Fruit fly (Drosophila melanogaster) whole organism, embryonic: ENCODE data around the gene Ero1L.

Experiments used
- CG10565 ChIP-seq: fragments of 200-800 bp; sonication (Bioruptor generic); optimal IDR thresholded peaks from 3 replicates; lab custom pipeline; 2016; ENCODE audit warnings: missing biosample characterization, mild to moderate bottlenecking, missing genetic modification characterization
- CG12744 ChIP-seq: fragments of 200-800 bp; sonication (Bioruptor generic); optimal IDR thresholded peaks from 2 replicates; lab custom pipeline; 2016; ENCODE audit warnings: missing biosample characterization, missing genetic modification characterization
- CG13775 ChIP-seq: fragments of 200-800 bp; sonication (Bioruptor generic); optimal IDR thresholded peaks from 3 replicates; lab custom pipeline; 2017; ENCODE audit warnings: missing biosample characterization, mild to moderate bottlenecking, missing genetic modification characterization
- CG13894 ChIP-seq: fragments of 200-800 bp; sonication (Bioruptor generic); optimal IDR thresholded peaks from 3 replicates; lab custom pipeline; 2018; ENCODE audit warnings: missing biosample characterization, mild to moderate bottlenecking, missing genetic modification characterization, moderate library complexity
- CG15011 ChIP-seq: fragments of 200-800 bp; sonication (Bioruptor generic); optimal IDR thresholded peaks from 3 replicates; lab custom pipeline; 2018; ENCODE audit warnings: missing biosample characterization, mild to moderate bottlenecking, missing genetic modification characterization
- CG15073 ChIP-seq: fragments of 200-800 bp; sonication (Bioruptor generic); optimal IDR thresholded peaks from 2 replicates; lab custom pipeline; 2016; ENCODE audit warnings: missing biosample characterization, missing genetic modification characterization
- CG16863 ChIP-seq: fragments of 200-800 bp; sonication (Bioruptor generic); optimal IDR thresholded peaks from 3 replicates; lab custom pipeline; 2016; ENCODE audit warnings: missing biosample characterization, missing genetic modification characterization
- CG17186 ChIP-seq: fragments of 200-800 bp; sonication (Bioruptor generic); optimal IDR thresholded peaks from 3 replicates; lab custom pipeline; 2017; ENCODE audit warnings: missing biosample characterization, missing genetic modification reagents, missing genetic modification characterization
- CG17802 ChIP-seq: fragments of 200-800 bp; sonication (Bioruptor generic); optimal IDR thresholded peaks from 2 replicates; lab custom pipeline; 2018; ENCODE audit warnings: missing biosample characterization, mild to moderate bottlenecking, missing genetic modification characterization, moderate library complexity
- CG18476 ChIP-seq: fragments of 200-800 bp; sonication (Bioruptor generic); optimal IDR thresholded peaks from 2 replicates; lab custom pipeline; 2016; ENCODE audit warnings: missing biosample characterization, mild to moderate bottlenecking, missing genetic modification characterization
- CG30020 ChIP-seq: fragments of 200-800 bp; optimal IDR thresholded peaks from 2 replicates; lab custom pipeline; 2019; ENCODE audit warnings: missing biosample characterization, mild to moderate bottlenecking, missing genetic modification characterization, moderate library complexity
- CG31388 ChIP-seq: fragments of 200-800 bp; sonication (Bioruptor generic); optimal IDR thresholded peaks from 2 replicates; lab custom pipeline; 2016; ENCODE audit warnings: missing biosample characterization, missing genetic modification characterization
- CG31441 ChIP-seq: fragments of 200-800 bp; sonication (Bioruptor generic); IDR thresholded peaks from 2 replicates; pipeline ENCODE4 v1.3.6; 2022; ENCODE audit warnings: missing biosample characterization, missing genetic modification characterization
- CG34376 ChIP-seq: fragments of 200-800 bp; sonication (Bioruptor generic); optimal IDR thresholded peaks from 2 replicates; lab custom pipeline; 2018; ENCODE audit warnings: missing biosample characterization, mild to moderate bottlenecking, missing genetic modification characterization
- CG5180 ChIP-seq: fragments of 200-800 bp; sonication (Bioruptor generic); optimal IDR thresholded peaks from 3 replicates; lab custom pipeline; 2017; ENCODE audit warnings: missing biosample characterization, missing genetic modification characterization, mild to moderate bottlenecking, moderate library complexity, missing genetic modification reagents
- CG5245 ChIP-seq: fragments of 200-800 bp; sonication (Bioruptor generic); optimal IDR thresholded peaks from 3 replicates; lab custom pipeline; 2016; ENCODE audit warnings: missing biosample characterization, missing genetic modification characterization
- CG6683 ChIP-seq: fragments of 200-800 bp; sonication (Bioruptor generic); optimal IDR thresholded peaks from 2 replicates; lab custom pipeline; 2017; ENCODE audit warnings: missing biosample characterization, mild to moderate bottlenecking, missing genetic modification characterization, missing genetic modification reagents
- CG7271 ChIP-seq: fragments of 200-800 bp; sonication (Bioruptor generic); optimal IDR thresholded peaks from 2 replicates; lab custom pipeline; 2018; ENCODE audit warnings: missing biosample characterization, mild to moderate bottlenecking, missing genetic modification characterization, moderate library complexity
- CG8388 ChIP-seq: fragments of 200-800 bp; sonication (Bioruptor generic); optimal IDR thresholded peaks from 2 replicates; lab custom pipeline; 2019; ENCODE audit warnings: missing biosample characterization, mild to moderate bottlenecking, missing genetic modification characterization, moderate library complexity
- CHES-1-like ChIP-seq: fragments of 200-800 bp; sonication (Bioruptor generic); optimal IDR thresholded peaks from 2 replicates; lab custom pipeline; 2016; ENCODE audit warnings: missing biosample characterization, missing genetic modification characterization
- Deaf1 ChIP-seq: fragments of 200-800 bp; optimal IDR thresholded peaks from 3 replicates; lab custom pipeline; 2019; ENCODE audit warnings: missing biosample characterization, mild to moderate bottlenecking, missing genetic modification characterization, moderate library complexity
- Elba2 ChIP-seq: fragments of 200-800 bp; sonication (Bioruptor generic); optimal IDR thresholded peaks from 3 replicates; lab custom pipeline; 2016; ENCODE audit warnings: missing biosample characterization, missing genetic modification characterization
- HmgD ChIP-seq: fragments of 200-800 bp; sonication (Bioruptor generic); optimal IDR thresholded peaks from 3 replicates; lab custom pipeline; 2016; ENCODE audit warnings: missing biosample characterization, missing genetic modification characterization
- Hr3 ChIP-seq: fragments of 200-800 bp; sonication (Bioruptor generic); optimal IDR thresholded peaks from 3 replicates; lab custom pipeline; 2016; ENCODE audit warnings: missing biosample characterization, missing genetic modification characterization
- Hr39 ChIP-seq: fragments of >200 bp; optimal IDR thresholded peaks from 2 replicates; lab custom pipeline; 2017
- MBD-R2 ChIP-seq: fragments of 200-800 bp; sonication (Bioruptor generic); IDR thresholded peaks from 2 replicates; pipeline ENCODE4 v1.3.6; 2022; ENCODE audit warnings: missing biosample characterization, missing genetic modification characterization
- NC2α ChIP-seq: fragments of 200-800 bp; sonication (Bioruptor generic); optimal IDR thresholded peaks from 2 replicates; lab custom pipeline; 2016; ENCODE audit warnings: missing biosample characterization, missing genetic modification characterization
- NC2β ChIP-seq: fragments of 200-800 bp; sonication (Bioruptor generic); optimal IDR thresholded peaks from 2 replicates; lab custom pipeline; 2016; ENCODE audit warnings: missing biosample characterization, missing genetic modification characterization
- Taf1 ChIP-seq: fragments of 200-800 bp; sonication (Bioruptor generic); IDR thresholded peaks from 2 replicates; pipeline ENCODE4 v1.3.6; 2022; ENCODE audit warnings: missing biosample characterization, missing genetic modification characterization
- az2 ChIP-seq: fragments of 200-800 bp; sonication (Bioruptor generic); optimal IDR thresholded peaks from 3 replicates; lab custom pipeline; 2016; ENCODE audit warnings: missing biosample characterization, missing genetic modification characterization
- bigmax ChIP-seq: fragments of 200-800 bp; sonication (Bioruptor generic); optimal IDR thresholded peaks from 2 replicates; lab custom pipeline; 2018; ENCODE audit warnings: missing biosample characterization, mild to moderate bottlenecking, missing genetic modification characterization
- bsh ChIP-seq, 2 experiments: fragments of 200-800 bp; sonication (Bioruptor generic); optimal IDR thresholded peaks; 2 replicates each; lab custom pipeline; 2017 to 2018; ENCODE audit warnings: mild to moderate bottlenecking in 2 of 2, missing biosample characterization in 2 of 2, missing genetic modification characterization in 2 of 2, moderate library complexity in 1 of 2
- btn ChIP-seq: fragments of 200-800 bp; sonication (Bioruptor generic); optimal IDR thresholded peaks from 2 replicates; lab custom pipeline; 2016; ENCODE audit warnings: missing biosample characterization, missing genetic modification characterization
- chif ChIP-seq, 2 experiments: fragments of 200-800 bp; sonication (Bioruptor generic); optimal IDR thresholded peaks; 3 replicates each; lab custom pipeline; 2016; ENCODE audit warnings: missing biosample characterization in 2 of 2, missing genetic modification characterization in 2 of 2
- chinmo ChIP-seq: fragments of 200-800 bp; sonication (Bioruptor generic); IDR thresholded peaks from 4 replicates; pipeline ENCODE4 v1.3.6; 2022; ENCODE audit warnings: missing biosample characterization, missing genetic modification characterization; ENCODE audit not compliant: partially characterized antibody
- da ChIP-seq: fragments of 200-800 bp; sonication (Bioruptor generic); optimal IDR thresholded peaks from 2 replicates; lab custom pipeline; 2016; ENCODE audit warnings: missing biosample characterization, missing genetic modification characterization
- gcm2 ChIP-seq: fragments of 200-800 bp; sonication (Bioruptor generic); optimal IDR thresholded peaks from 2 replicates; lab custom pipeline; 2016; ENCODE audit warnings: missing biosample characterization, missing genetic modification characterization
- her ChIP-seq: fragments of 200-800 bp; sonication (Bioruptor generic); optimal IDR thresholded peaks from 2 replicates; lab custom pipeline; 2016; ENCODE audit warnings: missing biosample characterization, missing genetic modification characterization
- inv ChIP-seq: fragments of 200-800 bp; sonication (Bioruptor generic); IDR thresholded peaks from 2 replicates; pipeline ENCODE4 v1.3.6; 2022; ENCODE audit warnings: missing biosample characterization, missing genetic modification characterization; ENCODE audit not compliant: partially characterized antibody
- jumu ChIP-seq: fragments of 200-800 bp; sonication (Bioruptor generic); optimal IDR thresholded peaks from 3 replicates; lab custom pipeline; 2016; ENCODE audit warnings: missing biosample characterization, missing genetic modification characterization
- ken ChIP-seq: fragments of 200-800 bp; sonication (Bioruptor generic); IDR thresholded peaks from 3 replicates; pipeline ENCODE4 v1.3.6; 2022; ENCODE audit warnings: missing biosample characterization, missing genetic modification characterization
- onecut ChIP-seq: fragments of 200-800 bp; sonication (Bioruptor generic); IDR thresholded peaks from 2 replicates; pipeline ENCODE4 v1.3.6; 2022; ENCODE audit warnings: missing biosample characterization, missing genetic modification characterization
- psq ChIP-seq: fragments of 200-800 bp; sonication (Bioruptor generic); optimal IDR thresholded peaks from 2 replicates; lab custom pipeline; 2017; ENCODE audit warnings: missing biosample characterization, missing genetic modification characterization
- rib ChIP-seq: fragments of 200-800 bp; sonication (Bioruptor generic); IDR thresholded peaks from 2 replicates; pipeline ENCODE4 v1.3.6; 2022; ENCODE audit warnings: missing biosample characterization, missing genetic modification characterization
- salm ChIP-seq: fragments of 200-800 bp; sonication (Bioruptor generic); optimal IDR thresholded peaks from 2 replicates; lab custom pipeline; 2018; ENCODE audit warnings: missing biosample characterization, mild to moderate bottlenecking, missing genetic modification characterization
- scrt ChIP-seq: fragments of 200-800 bp; sonication (Bioruptor generic); optimal IDR thresholded peaks from 2 replicates; lab custom pipeline; 2018; ENCODE audit warnings: missing biosample characterization, mild to moderate bottlenecking, missing genetic modification characterization, moderate library complexity
- sd ChIP-seq: fragments of 200-800 bp; sonication (Bioruptor generic); optimal IDR thresholded peaks from 3 replicates; lab custom pipeline; 2018; ENCODE audit warnings: missing biosample characterization, mild to moderate bottlenecking, missing genetic modification characterization, moderate library complexity
- sens ChIP-seq: fragments of 200-800 bp; sonication (Bioruptor generic); peaks from one replicate; lab custom pipeline; 2016; ENCODE audit warnings: missing biosample characterization, missing genetic modification characterization
- sqz ChIP-seq: fragments of 200-800 bp; sonication (Bioruptor generic); optimal IDR thresholded peaks from 3 replicates; lab custom pipeline; 2018; ENCODE audit warnings: missing biosample characterization, mild to moderate bottlenecking, missing genetic modification characterization
- tll ChIP-seq, 2 experiments: fragments of 200-800 bp in 1 of 2; fragments of >200 bp in 1 of 2; sonication (Bioruptor generic) in 1 of 2; optimal IDR thresholded peaks; 2 replicates each; lab custom pipeline; 2017 to 2019; ENCODE audit warnings: missing biosample characterization in 2 of 2, missing genetic modification characterization in 2 of 2, mild to moderate bottlenecking in 1 of 2, moderate library complexity in 1 of 2
- trem ChIP-seq: fragments of 200-800 bp; optimal IDR thresholded peaks from 3 replicates; lab custom pipeline; 2019; ENCODE audit warnings: missing biosample characterization, mild to moderate bottlenecking, missing genetic modification characterization, moderate library complexity
- wdn ChIP-seq: fragments of 200-800 bp; sonication (Bioruptor generic); IDR thresholded peaks from 2 replicates; pipeline ENCODE4 v1.3.6; 2022; ENCODE audit warnings: missing biosample characterization, missing genetic modification characterization

Ero1L gene

dm6 chr3L:4186659-4187058, 16.5 kb downstream of the Ero1L start, which contains the start of gene VhaM9.7-c (continued):
- TF ChIP-seq CG15073 (GFP tag; lab: Kevin White, UChicago) = no peak
- TF ChIP-seq CG8388 (GFP tag; lab: Kevin White, UChicago) = no peak
- TF ChIP-seq NC2α = no peak
- peak; percentile 19 for TF ChIP-seq CG17186
- TF ChIP-seq bigmax (GFP tag; lab: Kevin White, UChicago) = no peak
- TF ChIP-seq Taf1 = no peak
- TF ChIP-seq wdn (GFP tag; lab: Robert Waterston, UW) = no peak
- no peak for TF ChIP-seq da (GFP tag; lab: Kevin White, UChicago)
- TF ChIP-seq Hr3 = peak; percentile 17
- TF ChIP-seq CG7271 = no peak
- TF ChIP-seq CG12744 (GFP tag; lab: Kevin White, UChicago) = peak; percentile 28
- no peak for TF ChIP-seq inv (GFP tag; lab: Robert Waterston, UW)
- TF ChIP-seq az2 (GFP tag; lab: Kevin White, UChicago) = no peak
- TF ChIP-seq Elba2 (GFP tag; lab: Kevin White, UChicago) = no peak
- no peak for TF ChIP-seq CG34376
- no peak for TF ChIP-seq rib (GFP tag; lab: Robert Waterston, UW)
- peak; percentile 4 for TF ChIP-seq gcm2 (GFP tag; lab: Kevin White, UChicago)
- TF ChIP-seq CG31388 (GFP tag; lab: Kevin White, UChicago) = no peak
- peak; percentile 53 for TF ChIP-seq CHES-1-like
- no peak for TF ChIP-seq CG16863 (GFP tag; lab: Kevin White, UChicago)
- TF ChIP-seq chif (GFP tag; optimal IDR thresholded peaks at IDR 0.05; lab: Kevin White, UChicago) = no peak
- no peak for TF ChIP-seq CG13894
- no peak for TF ChIP-seq chinmo (GFP tag; lab: Robert Waterston, UW)
- no peak for TF ChIP-seq ken
- TF ChIP-seq jumu (GFP tag; lab: Kevin White, UChicago) = no peak
- TF ChIP-seq MBD-R2 = peak; percentile 91
- TF ChIP-seq bsh (GFP tag; optimal IDR thresholded peaks at IDR 0.05; lab: Kevin White, UChicago) = no peak
- peak; percentile 65 for TF ChIP-seq trem (tag; lab: Kevin White, UChicago)
- no peak for TF ChIP-seq CG10565
- TF ChIP-seq CG18476 (GFP tag; lab: Kevin White, UChicago) = no peak
- TF ChIP-seq CG5180 (GFP tag; lab: Kevin White, UChicago) = no peak
- no peak for TF ChIP-seq CG30020
- peak; percentile 54 for TF ChIP-seq scrt (GFP tag; lab: Kevin White, UChicago)
- no peak for TF ChIP-seq Hr39 (lab: Kevin White, UChicago)
- TF ChIP-seq sd = peak; percentile 42
- TF ChIP-seq sqz (GFP tag; lab: Kevin White, UChicago) = peak; percentile 6
- no peak for TF ChIP-seq CG17802 (tag; lab: Kevin White, UChicago)
- TF ChIP-seq salm (tag; lab: Kevin White, UChicago) = no peak
- TF ChIP-seq tll (GFP tag; optimal IDR thresholded peaks at IDR 0.05; lab: Kevin White, UChicago) = no peak
- TF ChIP-seq sens (GFP tag; lab: Kevin White, UChicago) = peak; percentile 78
- no peak for TF ChIP-seq CG5245 (GFP tag; lab: Kevin White, UChicago)
- peak; percentile 25 for TF ChIP-seq her (GFP tag; lab: Kevin White, UChicago)
- TF ChIP-seq btn (GFP tag; lab: Kevin White, UChicago) = no peak
- TF ChIP-seq CG6683 (GFP tag; lab: Kevin White, UChicago) = no peak
- TF ChIP-seq CG15011 = no peak
- TF ChIP-seq HmgD (GFP tag; lab: Kevin White, UChicago) = peak; percentile 20
- peak; percentile 54; the same call in 1 of the 2 replicates for TF ChIP-seq onecut
- TF ChIP-seq CG31441 (GFP tag; lab: Robert Waterston, UW) = no peak
- no peak for TF ChIP-seq psq (GFP tag; lab: Kevin White, UChicago)
- peak; percentile 25 for TF ChIP-seq NC2β
- TF ChIP-seq Deaf1 = no peak
- no peak for TF ChIP-seq CG13775 (GFP tag; lab: Kevin White, UChicago)
